Fruit fly (Drosophila melanogaster) S2 (cell line): Measurements from ENCODE around the gene dgrn.

Source experiments
- CG8478 ChIP-seq: fragments of >200 bp; optimal IDR thresholded peaks from 2 replicates; lab custom pipeline; 2018
- CTCF ChIP-seq, 2 experiments: fragments of >200 bp; optimal IDR thresholded peaks; 2 replicates each; lab custom pipeline; 2018

- TF ChIP-seq CG8478 (lab: Kevin White, UChicago) (no peak), CTCF (optimal IDR thresholded peaks at IDR 0.05; lab: Kevin White, UChicago) (no peak)
Measured at dm6 chr3R:5780976-5781375, 43.4 kb upstream of the dgrn start, which contains the start of gene CG2082.
